Fruit fly (Drosophila melanogaster) whole organism, prepupa: ENCODE measurements around the gene plx.
A peak's percentile ranks its signal among the peaks of the same experiment; 100 is the strongest.

Source experiments
- Blimp-1 ChIP-seq: fragments of 200-800 bp; sonication (Bioruptor generic); optimal IDR thresholded peaks from 3 replicates; lab custom pipeline; 2017; ENCODE audit warnings: missing biosample characterization, missing genetic modification characterization, mild to moderate bottlenecking, moderate library complexity, missing genetic modification reagents
- CG10631 ChIP-seq: fragments of 200-800 bp; sonication (Bioruptor generic); optimal IDR thresholded peaks from 2 replicates; lab custom pipeline; 2016; ENCODE audit warnings: missing biosample characterization, missing genetic modification characterization
- CG10669 ChIP-seq: fragments of 200-800 bp; sonication (Bioruptor generic); optimal IDR thresholded peaks from 3 replicates; lab custom pipeline; 2018; ENCODE audit warnings: missing biosample characterization, mild to moderate bottlenecking, missing genetic modification characterization, moderate library complexity
- CG11294 ChIP-seq: fragments of 200-800 bp; sonication (Bioruptor generic); IDR thresholded peaks from 2 replicates; pipeline ENCODE4 v1.3.6; 2022; ENCODE audit warnings: missing biosample characterization, missing genetic modification characterization
- CG11762 ChIP-seq: fragments of 200-800 bp; sonication (Bioruptor generic); optimal IDR thresholded peaks from 3 replicates; lab custom pipeline; 2016; ENCODE audit warnings: missing biosample characterization, missing genetic modification characterization; ENCODE audit not compliant: insufficient read depth
- CG11902 ChIP-seq: fragments of 200-800 bp; sonication (Bioruptor generic); optimal IDR thresholded peaks from 3 replicates; lab custom pipeline; 2016; ENCODE audit warnings: missing biosample characterization, missing genetic modification characterization
- CG15336 ChIP-seq: fragments of 200-800 bp; sonication (Bioruptor generic); IDR thresholded peaks from 2 replicates; pipeline ENCODE4 v1.3.6; 2022; ENCODE audit warnings: missing biosample characterization, missing genetic modification characterization
- CG1621 ChIP-seq: fragments of 200-800 bp; sonication (Bioruptor generic); optimal IDR thresholded peaks from 3 replicates; lab custom pipeline; 2018; ENCODE audit warnings: missing biosample characterization, mild to moderate bottlenecking, missing genetic modification characterization
- CG31627 ChIP-seq: fragments of 200-800 bp; sonication (Bioruptor generic); optimal IDR thresholded peaks from 3 replicates; lab custom pipeline; 2016; ENCODE audit warnings: missing biosample characterization, missing genetic modification characterization
- CG3919 ChIP-seq: fragments of 200-800 bp; sonication (Bioruptor generic); optimal IDR thresholded peaks from 3 replicates; lab custom pipeline; 2016; ENCODE audit warnings: missing biosample characterization, missing genetic modification characterization
- CG4318 ChIP-seq: fragments of 200-800 bp; sonication (Bioruptor generic); optimal IDR thresholded peaks from 3 replicates; lab custom pipeline; 2017; ENCODE audit warnings: missing biosample characterization, mild to moderate bottlenecking, missing genetic modification characterization
- CG6163 ChIP-seq: fragments of 200-800 bp; sonication (Bioruptor generic); IDR thresholded peaks from 3 replicates; pipeline ENCODE4 v1.3.6; 2022; ENCODE audit warnings: missing biosample characterization, missing genetic modification characterization
- CG6276 ChIP-seq: fragments of 200-800 bp; sonication (Bioruptor generic); optimal IDR thresholded peaks from 2 replicates; lab custom pipeline; 2017; ENCODE audit warnings: missing biosample characterization, mild to moderate bottlenecking, missing genetic modification characterization
- CG6792 ChIP-seq: fragments of 200-800 bp; sonication (Bioruptor generic); optimal IDR thresholded peaks from 3 replicates; lab custom pipeline; 2016; ENCODE audit warnings: missing biosample characterization, missing genetic modification characterization
- CG6808 ChIP-seq: fragments of 200-800 bp; sonication (Bioruptor generic); optimal IDR thresholded peaks from 3 replicates; lab custom pipeline; 2017; ENCODE audit warnings: missing biosample characterization, missing genetic modification characterization, mild to moderate bottlenecking, moderate library complexity, missing genetic modification reagents
- CG6854 ChIP-seq: fragments of 200-800 bp; sonication (Bioruptor generic); optimal IDR thresholded peaks from 2 replicates; lab custom pipeline; 2017; ENCODE audit warnings: missing biosample characterization, mild to moderate bottlenecking, missing genetic modification characterization
- CG8319 ChIP-seq: fragments of 200-800 bp; sonication (Bioruptor generic); optimal IDR thresholded peaks from 3 replicates; lab custom pipeline; 2016; ENCODE audit warnings: missing biosample characterization, missing genetic modification characterization
- CG9139 ChIP-seq: fragments of 200-800 bp; sonication (Bioruptor generic); optimal IDR thresholded peaks from 3 replicates; lab custom pipeline; 2017; ENCODE audit warnings: missing biosample characterization, mild to moderate bottlenecking, missing genetic modification characterization
- Eip78C ChIP-seq: fragments of 200-800 bp; sonication (Bioruptor generic); peaks from one replicate; lab custom pipeline; 2016; ENCODE audit warnings: missing biosample characterization, missing genetic modification characterization
- Ets96B ChIP-seq: fragments of 200-800 bp; optimal IDR thresholded peaks from 2 replicates; lab custom pipeline; 2019; ENCODE audit warnings: missing biosample characterization, mild to moderate bottlenecking, missing genetic modification characterization, moderate library complexity
- Gug ChIP-seq: fragments of 200-800 bp; sonication (Bioruptor generic); IDR thresholded peaks from 2 replicates; pipeline ENCODE4 v1.3.6; 2022; ENCODE audit warnings: missing biosample characterization, missing genetic modification characterization
- Hr39 ChIP-seq: fragments of 200-800 bp; sonication (Bioruptor generic); optimal IDR thresholded peaks from 2 replicates; lab custom pipeline; 2016; ENCODE audit warnings: missing biosample characterization, missing genetic modification characterization
- Lpt ChIP-seq: fragments of 200-800 bp; sonication (Bioruptor generic); optimal IDR thresholded peaks from 3 replicates; lab custom pipeline; 2016; ENCODE audit warnings: missing biosample characterization, missing genetic modification characterization
- Met ChIP-seq: fragments of 200-800 bp; sonication (Bioruptor generic); optimal IDR thresholded peaks from 3 replicates; lab custom pipeline; 2016; ENCODE audit warnings: missing biosample characterization, missing genetic modification characterization
- Smox ChIP-seq: fragments of 200-800 bp; sonication (Bioruptor generic); optimal IDR thresholded peaks from 3 replicates; lab custom pipeline; 2016; ENCODE audit warnings: missing biosample characterization, missing genetic modification characterization
- Sox102F ChIP-seq: fragments of 200-800 bp; sonication (Bioruptor generic); optimal IDR thresholded peaks from 2 replicates; lab custom pipeline; 2016; ENCODE audit warnings: missing biosample characterization, mild to moderate bottlenecking, missing genetic modification characterization
- Sox14 ChIP-seq: fragments of 200-800 bp; sonication (Bioruptor generic); optimal IDR thresholded peaks from 3 replicates; lab custom pipeline; 2016; ENCODE audit warnings: missing biosample characterization, missing genetic modification characterization
- Sox15 ChIP-seq: fragments of 200-800 bp; sonication (Bioruptor generic); optimal IDR thresholded peaks from 3 replicates; lab custom pipeline; 2016; ENCODE audit warnings: missing biosample characterization, missing genetic modification characterization
- achi ChIP-seq: fragments of 200-800 bp; sonication (Bioruptor generic); optimal IDR thresholded peaks from 3 replicates; lab custom pipeline; 2016; ENCODE audit warnings: missing biosample characterization, missing genetic modification characterization
- acj6 ChIP-seq: fragments of 200-800 bp; sonication (Bioruptor generic); optimal IDR thresholded peaks from 3 replicates; lab custom pipeline; 2016; ENCODE audit warnings: missing biosample characterization, missing genetic modification characterization
- cyc ChIP-seq: fragments of 200-800 bp; sonication (Bioruptor generic); optimal IDR thresholded peaks from 3 replicates; lab custom pipeline; 2016; ENCODE audit warnings: missing biosample characterization, missing genetic modification characterization
- dac ChIP-seq: fragments of 200-800 bp; sonication (Bioruptor generic); optimal IDR thresholded peaks from 2 replicates; lab custom pipeline; 2017; ENCODE audit warnings: missing biosample characterization, mild to moderate bottlenecking, missing genetic modification characterization
- dsx ChIP-seq: fragments of 200-800 bp; optimal IDR thresholded peaks from 3 replicates; lab custom pipeline; 2019; ENCODE audit warnings: missing biosample characterization, mild to moderate bottlenecking, missing genetic modification characterization, moderate library complexity; ENCODE audit not compliant: poor library complexity, severe bottlenecking
- eg ChIP-seq: fragments of 200-800 bp; sonication (Bioruptor generic); IDR thresholded peaks from 3 replicates; pipeline ENCODE4 v1.3.6; 2022; ENCODE audit warnings: missing biosample characterization, missing genetic modification characterization
- esn ChIP-seq: fragments of 200-800 bp; sonication (Bioruptor generic); optimal IDR thresholded peaks from 2 replicates; lab custom pipeline; 2016; ENCODE audit warnings: missing biosample characterization, mild to moderate bottlenecking, missing genetic modification characterization, moderate library complexity
- fd59A ChIP-seq: fragments of 200-800 bp; sonication (Bioruptor generic); optimal IDR thresholded peaks from 2 replicates; lab custom pipeline; 2017; ENCODE audit warnings: missing biosample characterization, mild to moderate bottlenecking, missing genetic modification characterization, missing genetic modification reagents
- fkh ChIP-seq: fragments of 200-800 bp; sonication (Bioruptor generic); optimal IDR thresholded peaks from 3 replicates; lab custom pipeline; 2017; ENCODE audit warnings: missing biosample characterization, mild to moderate bottlenecking, missing genetic modification characterization, moderate library complexity
- lz ChIP-seq: fragments of 200-800 bp; sonication (Bioruptor generic); optimal IDR thresholded peaks from 3 replicates; lab custom pipeline; 2016; ENCODE audit warnings: missing biosample characterization, missing genetic modification characterization
- net ChIP-seq: fragments of 200-800 bp; sonication (Bioruptor generic); optimal IDR thresholded peaks from 3 replicates; lab custom pipeline; 2016; ENCODE audit warnings: missing biosample characterization, missing genetic modification characterization
- pdm3 ChIP-seq: fragments of 200-800 bp; sonication (Bioruptor generic); optimal IDR thresholded peaks from 3 replicates; lab custom pipeline; 2016; ENCODE audit warnings: missing biosample characterization, missing genetic modification characterization
- ss ChIP-seq, 2 experiments: fragments of 200-800 bp; sonication (Bioruptor generic); optimal IDR thresholded peaks; 2 replicates in 1 of 2; 3 replicates in 1 of 2; lab custom pipeline; 2017 to 2018; ENCODE audit warnings: mild to moderate bottlenecking in 2 of 2, missing biosample characterization in 2 of 2, missing genetic modification characterization in 2 of 2, moderate library complexity in 1 of 2
- svp ChIP-seq: fragments of 200-800 bp; sonication (Bioruptor generic); peaks from one replicate; lab custom pipeline; 2016; ENCODE audit warnings: missing biosample characterization, missing genetic modification characterization
- topi ChIP-seq: fragments of 200-800 bp; sonication (Bioruptor generic); optimal IDR thresholded peaks from 3 replicates; lab custom pipeline; 2016; ENCODE audit warnings: missing biosample characterization, missing genetic modification characterization

plx gene

DNA sequence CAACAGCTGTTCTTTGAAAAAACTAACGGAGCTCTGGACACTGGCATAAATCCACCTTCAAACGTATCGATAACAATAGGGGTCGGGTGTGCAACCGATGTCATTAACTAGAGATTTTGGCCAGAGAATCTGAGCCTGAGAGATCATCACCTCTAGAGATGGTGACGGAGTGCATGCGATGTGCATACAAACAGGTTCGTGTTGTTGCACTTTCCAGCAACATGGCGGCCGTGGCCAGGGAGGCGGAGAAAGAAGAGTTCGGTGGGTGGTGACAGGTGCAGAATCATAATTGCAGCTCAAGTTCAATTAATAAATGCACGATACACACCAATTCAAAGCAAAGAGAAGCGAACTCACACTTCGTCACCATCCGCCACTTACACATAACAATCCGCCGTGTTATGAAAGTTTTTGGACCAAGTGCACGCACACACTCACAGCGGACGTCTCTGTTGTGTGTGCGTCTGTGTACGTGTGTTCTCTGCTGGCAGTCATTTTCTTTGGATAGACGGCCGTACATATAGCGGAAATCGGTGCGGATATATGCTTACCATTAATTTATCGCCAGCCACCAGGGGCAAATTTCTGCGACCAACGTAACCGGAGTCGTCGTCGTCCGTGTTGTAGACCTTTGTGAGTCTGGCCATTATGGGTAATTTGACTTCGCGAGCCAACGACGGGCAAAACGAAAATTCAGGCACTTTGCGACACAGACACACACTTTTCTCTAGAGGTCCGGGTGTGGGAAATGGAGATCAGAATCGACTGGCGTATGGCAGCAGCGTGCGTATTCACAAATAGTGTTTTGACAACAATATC is 26.5 kb upstream of the plx start (continued):
- TF ChIP-seq lz (GFP tag; lab: Kevin White, UChicago): no peak
- TF ChIP-seq Met: no peak
- no peak for TF ChIP-seq CG3919
- peak; percentile 14 for TF ChIP-seq CG6792 (GFP tag; lab: Kevin White, UChicago)
- no peak for TF ChIP-seq Blimp-1 (GFP tag; lab: Kevin White, UChicago)
- TF ChIP-seq pdm3 (GFP tag; lab: Kevin White, UChicago): no peak
- peak; percentile 36; the same call in 1 of the 2 replicates for TF ChIP-seq CG15336 (GFP tag; lab: Robert Waterston, UW)
- no peak for TF ChIP-seq Gug (GFP tag; lab: Robert Waterston, UW)
- no peak for TF ChIP-seq Ets96B (tag; lab: Kevin White, UChicago)
- TF ChIP-seq CG1621: peak; percentile 55
- TF ChIP-seq fkh (GFP tag; lab: Kevin White, UChicago): no peak
- no peak for TF ChIP-seq CG11294
- TF ChIP-seq CG11902 (GFP tag; lab: Kevin White, UChicago): no peak
- no peak for TF ChIP-seq CG10669 (GFP tag; lab: Kevin White, UChicago)
- TF ChIP-seq dsx (GFP tag; lab: Kevin White, UChicago): no peak
- no peak for TF ChIP-seq CG11762
- peak; percentile 77 for TF ChIP-seq Eip78C

DNA sequence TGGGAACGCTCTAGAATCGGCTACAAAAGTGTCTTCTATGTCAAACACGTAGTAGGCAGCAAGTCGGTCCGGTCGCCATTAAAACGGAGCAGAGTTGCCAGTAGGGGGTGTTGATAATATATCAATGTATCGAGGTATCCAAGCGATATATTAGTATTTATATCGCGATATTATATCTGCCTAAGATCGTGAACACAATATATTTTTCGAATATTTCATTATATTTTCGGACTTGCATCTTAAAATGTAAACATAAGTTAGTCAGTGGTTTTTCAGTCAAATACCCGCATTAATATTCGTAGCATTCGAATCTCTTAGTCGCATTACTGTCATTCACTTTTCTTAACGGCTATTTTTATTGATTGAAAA is 25.8 kb upstream of the plx start, which contains the start of gene CG2182:
Gene CG2182, minus strand, starts transcription at position 84 of the 369 bp plus-strand sequence.
- TF ChIP-seq CG31627 (GFP tag; lab: Kevin White, UChicago) (peak; percentile 22), dac (no peak), achi (GFP tag; lab: Kevin White, UChicago) (no peak), Sox14 (GFP tag; lab: Kevin White, UChicago) (no peak), CG3919 (no peak), acj6 (GFP tag; lab: Kevin White, UChicago) (no peak), eg (GFP tag; lab: Robert Waterston, UW) (no peak), Ets96B (tag; lab: Kevin White, UChicago) (no peak), CG11294 (no peak), topi (GFP tag; lab: Kevin White, UChicago) (no peak), fd59A (GFP tag; lab: Kevin White, UChicago) (no peak), fkh (GFP tag; lab: Kevin White, UChicago) (no peak), Sox102F (GFP tag; lab: Kevin White, UChicago) (no peak), CG6792 (GFP tag; lab: Kevin White, UChicago) (no peak), CG10631 (GFP tag; lab: Kevin White, UChicago) (no peak), net (GFP tag; lab: Kevin White, UChicago) (no peak), svp (no peak), Sox15 (GFP tag; lab: Kevin White, UChicago) (no peak), lz (GFP tag; lab: Kevin White, UChicago) (peak; percentile 36), Eip78C (no peak), CG8319 (GFP tag; lab: Kevin White, UChicago) (no peak), dsx (GFP tag; lab: Kevin White, UChicago) (peak; percentile 18), Smox (GFP tag; lab: Kevin White, UChicago) (no peak)
- TF ChIP-seq, all 60 proteins: peak for 3

- peak; percentile 26 for TF ChIP-seq CG11762
- peak; percentile 68 for TF ChIP-seq svp
- TF ChIP-seq ss (GFP tag; optimal IDR thresholded peaks at IDR 0.05; lab: Kevin White, UChicago): no peak
- peak; percentile 36 for TF ChIP-seq cyc (GFP tag; lab: Kevin White, UChicago)
- no peak for TF ChIP-seq dac
- TF ChIP-seq CG6163 (GFP tag; lab: Robert Waterston, UW): peak; percentile 50; the same call in 2 of the 3 replicates
- TF ChIP-seq fd59A (GFP tag; lab: Kevin White, UChicago): no peak
- no peak for TF ChIP-seq CG15336 (GFP tag; lab: Robert Waterston, UW)
- TF ChIP-seq CG6854 (GFP tag; lab: Kevin White, UChicago): no peak
- no peak for TF ChIP-seq CG9139 (GFP tag; lab: Kevin White, UChicago)
- TF ChIP-seq lz (GFP tag; lab: Kevin White, UChicago): peak; percentile 24
- TF ChIP-seq Met: peak; percentile 28
- TF ChIP-seq Hr39 (GFP tag; lab: Kevin White, UChicago): peak; percentile 33
- 0 out of 2 replicates have a peak, but pooled peaks have one; percentile 24 for TF ChIP-seq Gug (GFP tag; lab: Robert Waterston, UW)
- TF ChIP-seq esn: peak; percentile 40
- TF ChIP-seq pdm3 (GFP tag; lab: Kevin White, UChicago): no peak
- TF ChIP-seq CG6792 (GFP tag; lab: Kevin White, UChicago): no peak
- no peak for TF ChIP-seq CG6808 (GFP tag; lab: Kevin White, UChicago)
- TF ChIP-seq Lpt: no peak
- no peak for TF ChIP-seq CG6276 (GFP tag; lab: Kevin White, UChicago)
- TF ChIP-seq CG4318 (GFP tag; lab: Kevin White, UChicago): no peak
- peak; percentile 6 for TF ChIP-seq CG8319 (GFP tag; lab: Kevin White, UChicago)
Observed at dm6 chr3R:5660198-5660893, 25.3 kb upstream of the plx start, which contains the start of gene Wdr33. Gene Wdr33, plus strand, starts transcription at chr3R:5660635.
